Worm (Caenorhabditis elegans): ENCODE data around the gene let-756.

- TF ChIP-seq ztf-11 (tag; optimal IDR thresholded peaks at IDR 0.05) (no peak), dmd-9 (GFP tag; IDR thresholded peaks at IDR 0.05) (no peak), egl-27 (tag; optimal IDR thresholded peaks at IDR 0.05) (no peak)
Observed at ce11 chrIII:6411430-6411829, 4.5 kb downstream of the let-756 start.
